Worm (Caenorhabditis elegans) whole organism, L3 larva: ENCODE data around the gene C56A3.6.
A peak's percentile ranks its signal among the peaks of the same experiment; 100 is the strongest.

Experiments used
- R02D3.7 ChIP-seq: fragments of 150-350 bp; optimal IDR thresholded peaks from 2 replicates; lab custom pipeline; 2014; ENCODE audit warnings: missing biosample characterization, missing genetic modification characterization
- ZK546.5 ChIP-seq: sonication (generic microtip); optimal IDR thresholded peaks from 2 replicates; lab custom pipeline; 2017; ENCODE audit warnings: missing biosample characterization, missing genetic modification characterization
- ceh-28 ChIP-seq: fragments of 150-350 bp; optimal IDR thresholded peaks from 2 replicates; lab custom pipeline; 2014; ENCODE audit warnings: missing biosample characterization, missing genetic modification reagents, missing genetic modification characterization
- ceh-82 ChIP-seq: fragments of 150-350 bp; optimal IDR thresholded peaks from 2 replicates; lab custom pipeline; 2014; ENCODE audit warnings: missing biosample characterization, missing genetic modification characterization
- ceh-9 ChIP-seq: sonication (generic microtip); optimal IDR thresholded peaks from 2 replicates; lab custom pipeline; 2018; ENCODE audit warnings: missing biosample characterization, missing genetic modification characterization
- egl-5 ChIP-seq: fragments of 150-350 bp; optimal IDR thresholded peaks from 2 replicates; lab custom pipeline; 2017; ENCODE audit warnings: missing biosample characterization, missing genetic modification reagents, missing genetic modification characterization, inconsistent platforms
- elt-2 ChIP-seq: sonication (generic microtip); optimal IDR thresholded peaks from 2 replicates; lab custom pipeline; 2016; ENCODE audit warnings: missing genetic modification reagents, mild to moderate bottlenecking, missing genetic modification characterization, missing compliant biosample characterization
- elt-3 ChIP-seq, 3 experiments: fragments of 150-350 bp in 1 of 3; sonication (generic microtip) in 2 of 3; optimal IDR thresholded peaks; 2 replicates in 2 of 3; 4 replicates in 1 of 3; lab custom pipeline; 2014 to 2017; ENCODE audit warnings: missing biosample characterization in 3 of 3, missing genetic modification characterization in 3 of 3
- eor-1 ChIP-seq, 2 experiments: fragments of 150-350 bp; optimal IDR thresholded peaks; 2 replicates each; lab custom pipeline; 2014 to 2018; ENCODE audit warnings: missing biosample characterization in 2 of 2, missing genetic modification characterization in 2 of 2
- fkh-10 ChIP-seq: sonication (generic microtip); optimal IDR thresholded peaks from 2 replicates; lab custom pipeline; 2017; ENCODE audit warnings: missing biosample characterization, missing genetic modification reagents, missing genetic modification characterization
- fos-1 ChIP-seq: fragments of 150-350 bp; optimal IDR thresholded peaks from 2 replicates; lab custom pipeline; 2014; ENCODE audit warnings: missing biosample characterization, missing genetic modification characterization
- hmg-11 ChIP-seq: sonication (generic microtip); optimal IDR thresholded peaks from 2 replicates; lab custom pipeline; 2016; ENCODE audit warnings: missing genetic modification characterization, missing compliant biosample characterization
- jun-1 ChIP-seq: fragments of 150-350 bp; optimal IDR thresholded peaks from 2 replicates; lab custom pipeline; 2014; ENCODE audit warnings: missing biosample characterization, missing genetic modification reagents, missing genetic modification characterization
- lin-15B ChIP-seq: fragments of 150-350 bp; optimal IDR thresholded peaks from 2 replicates; lab custom pipeline; 2014; ENCODE audit warnings: missing biosample characterization, missing genetic modification characterization
- lin-39 ChIP-seq: fragments of 150-350 bp; optimal IDR thresholded peaks from 2 replicates; lab custom pipeline; 2018; ENCODE audit warnings: missing biosample characterization, missing genetic modification reagents, missing genetic modification characterization
- lsy-12 ChIP-seq: sonication (generic microtip); optimal IDR thresholded peaks from 2 replicates; lab custom pipeline; 2016; ENCODE audit warnings: mild to moderate bottlenecking, missing genetic modification characterization, missing compliant biosample characterization
- mdl-1 ChIP-seq: fragments of 150-350 bp; optimal IDR thresholded peaks from 2 replicates; lab custom pipeline; 2014; ENCODE audit warnings: missing biosample characterization, missing genetic modification characterization
- mml-1 ChIP-seq: fragments of 150-350 bp; sonication (generic microtip); optimal IDR thresholded peaks from 3 replicates; lab custom pipeline; 2014; ENCODE audit warnings: missing biosample characterization, missing genetic modification characterization
- nfya-1 ChIP-seq: sonication (generic microtip); optimal IDR thresholded peaks from 2 replicates; lab custom pipeline; 2017; ENCODE audit warnings: missing genetic modification characterization, mild to moderate bottlenecking, missing compliant biosample characterization, antibody characterized with exemption, moderate library complexity; ENCODE audit not compliant: insufficient read depth
- nhr-12 ChIP-seq: fragments of 150-350 bp; optimal IDR thresholded peaks from 2 replicates; lab custom pipeline; 2014; ENCODE audit warnings: missing biosample characterization, missing genetic modification characterization
- nhr-23 ChIP-seq: fragments of 150-350 bp; optimal IDR thresholded peaks from 2 replicates; lab custom pipeline; 2014; ENCODE audit warnings: missing biosample characterization, missing genetic modification reagents, missing genetic modification characterization
- nhr-237 ChIP-seq: fragments of 150-350 bp; optimal IDR thresholded peaks from 2 replicates; lab custom pipeline; 2014; ENCODE audit warnings: missing biosample characterization, missing genetic modification characterization
- nhr-25 ChIP-seq: sonication (generic microtip); optimal IDR thresholded peaks from 2 replicates; lab custom pipeline; 2017; ENCODE audit warnings: missing biosample characterization, missing genetic modification characterization
- nhr-43 ChIP-seq: sonication (generic microtip); optimal IDR thresholded peaks from 2 replicates; lab custom pipeline; 2016; ENCODE audit warnings: mild to moderate bottlenecking, missing genetic modification characterization, missing compliant biosample characterization; ENCODE audit not compliant: poor library complexity, severe bottlenecking
- nhr-67 ChIP-seq: fragments of 150-350 bp; optimal IDR thresholded peaks from 2 replicates; lab custom pipeline; 2014; ENCODE audit warnings: missing biosample characterization, missing genetic modification characterization
- nhr-77 ChIP-seq: fragments of 150-350 bp; optimal IDR thresholded peaks from 2 replicates; lab custom pipeline; 2014; ENCODE audit warnings: missing biosample characterization, missing genetic modification characterization
- pha-4 ChIP-seq: fragments of 150-350 bp; optimal IDR thresholded peaks from 2 replicates; lab custom pipeline; 2014; ENCODE audit warnings: missing biosample characterization, missing genetic modification reagents, missing genetic modification characterization
- pqm-1 ChIP-seq: fragments of 150-350 bp; optimal IDR thresholded peaks from 2 replicates; lab custom pipeline; 2017; ENCODE audit warnings: missing biosample characterization, missing genetic modification characterization, inconsistent platforms
- sea-2 ChIP-seq: fragments of 150-350 bp; sonication (generic microtip); optimal IDR thresholded peaks from 4 replicates; lab custom pipeline; 2014; ENCODE audit warnings: missing biosample characterization, missing genetic modification reagents, missing genetic modification characterization
- snpc-4 ChIP-seq: fragments of 150-350 bp; optimal IDR thresholded peaks from 2 replicates; lab custom pipeline; 2014; ENCODE audit warnings: missing biosample characterization, missing genetic modification characterization
- unc-39 ChIP-seq: sonication (generic microtip); optimal IDR thresholded peaks from 4 replicates; lab custom pipeline; 2017; ENCODE audit warnings: missing biosample characterization, missing genetic modification characterization
- unc-62 ChIP-seq: fragments of 150-350 bp; sonication (generic microtip); optimal IDR thresholded peaks from 4 replicates; lab custom pipeline; 2014; ENCODE audit warnings: missing biosample characterization, missing genetic modification reagents, missing genetic modification characterization
- zag-1 ChIP-seq: fragments of 150-350 bp; optimal IDR thresholded peaks from 2 replicates; lab custom pipeline; 2014; ENCODE audit warnings: missing biosample characterization, missing genetic modification characterization
- ztf-11 ChIP-seq: fragments of 150-350 bp; optimal IDR thresholded peaks from 2 replicates; lab custom pipeline; 2014; ENCODE audit warnings: missing biosample characterization, missing genetic modification characterization
- ztf-4 ChIP-seq: fragments of 150-350 bp; optimal IDR thresholded peaks from 2 replicates; lab custom pipeline; 2014; ENCODE audit warnings: missing biosample characterization, missing genetic modification characterization

C56A3.6 gene

ce11 chrV:13576828-13577227 is 20.6 kb upstream of the C56A3.6 start:
- TF ChIP-seq ztf-4 (tag; lab: Kevin White, UChicago) (no peak), ztf-11 (tag; lab: Kevin White, UChicago) (no peak), eor-1 (tag; optimal IDR thresholded peaks at IDR 0.05; lab: Kevin White, UChicago) (no peak), zag-1 (tag; lab: Kevin White, UChicago) (no peak), ceh-28 (tag; lab: Kevin White, UChicago) (no peak), R02D3.7 (no peak), egl-5 (tag; lab: Kevin White, UChicago) (no peak), nhr-12 (tag; lab: Kevin White, UChicago) (no peak), pha-4 (tag; lab: Kevin White, UChicago) (peak; percentile 86), nhr-43 (no peak), pqm-1 (tag; lab: Kevin White, UChicago) (peak; percentile 80), elt-2 (tag; lab: Kevin White, UChicago) (peak; percentile 71), nhr-67 (tag; lab: Kevin White, UChicago) (no peak), nhr-25 (tag; lab: Kevin White, UChicago) (no peak), nhr-77 (tag; lab: Kevin White, UChicago) (no peak), unc-62 (GFP tag; lab: Kevin White, UChicago) (no peak)

ce11 chrV:13575866-13576265 is 19.7 kb upstream of the C56A3.6 start:
- TF ChIP-seq nhr-237, result no peak
- TF ChIP-seq ztf-11 (tag; lab: Kevin White, UChicago), result no peak
- no peak for TF ChIP-seq jun-1 (tag; lab: Kevin White, UChicago)
- TF ChIP-seq pha-4 (tag; lab: Kevin White, UChicago), result peak; percentile 75

ce11 chrV:13571714-13572258 is 15.6 kb upstream of the C56A3.6 start, which contains the start of gene C50B8.4:
C50B8.4 (plus strand) TSS chrV:13572012.
- peak; percentile 64 for TF ChIP-seq pqm-1 (tag; lab: Kevin White, UChicago)
- TF ChIP-seq snpc-4 (tag; lab: Kevin White, UChicago), result peak; percentile 24
- no peak for TF ChIP-seq R02D3.7
- TF ChIP-seq ceh-82 (tag; lab: Kevin White, UChicago), result no peak
- peak; percentile 67 for TF ChIP-seq elt-2 (tag; lab: Kevin White, UChicago)
- TF ChIP-seq mml-1, result no peak
- TF ChIP-seq pha-4 (tag; lab: Kevin White, UChicago), result peak; percentile 24

ce11 chrV:13568533-13568932 is 12.3 kb upstream of the C56A3.6 start, which contains the start of the genes nuaf-1 and bir-2:
nuaf-1 (minus strand) TSS chrV:13568630.
bir-2 (plus strand) TSS chrV:13568850.
- no peak for TF ChIP-seq sea-2 (GFP tag; lab: Kevin White, UChicago)
- TF ChIP-seq nhr-23, result peak; percentile 57
- TF ChIP-seq fos-1 (tag; lab: Kevin White, UChicago), result no peak
- peak; percentile 43 for TF ChIP-seq snpc-4 (tag; lab: Kevin White, UChicago)
- TF ChIP-seq pqm-1 (tag; lab: Kevin White, UChicago), result peak; percentile 42
- no peak for TF ChIP-seq ZK546.5 (tag; lab: Kevin White, UChicago)
- TF ChIP-seq jun-1 (tag; lab: Kevin White, UChicago), result no peak
- TF ChIP-seq elt-2 (tag; lab: Kevin White, UChicago), result peak; percentile 21
- TF ChIP-seq nfya-1, result peak; percentile 55
- TF ChIP-seq ceh-9 (tag; lab: Kevin White, UChicago), result no peak
- TF ChIP-seq elt-3 (tag; optimal IDR thresholded peaks at IDR 0.05; lab: Kevin White, UChicago), result no peak
- peak; percentile 54 for TF ChIP-seq hmg-11 (tag; lab: Kevin White, UChicago)
- no peak for TF ChIP-seq lsy-12 (tag; lab: Kevin White, UChicago)
- no peak for TF ChIP-seq nhr-25 (tag; lab: Kevin White, UChicago)
- no peak for TF ChIP-seq unc-39 (tag; lab: Kevin White, UChicago)
- TF ChIP-seq mdl-1 (tag; lab: Kevin White, UChicago), result no peak
- TF ChIP-seq fkh-10 (GFP tag; lab: Kevin White, UChicago), result no peak
- TF ChIP-seq lin-15B, result peak; percentile 91
- peak; percentile 37 for TF ChIP-seq R02D3.7
- TF ChIP-seq nhr-43, result peak; percentile 7
- TF ChIP-seq pha-4 (tag; lab: Kevin White, UChicago), result peak; percentile 85
- TF ChIP-seq lin-39 (tag; lab: Kevin White, UChicago), result peak; percentile 50
